Fruit fly (Drosophila melanogaster) whole organism, embryonic: ENCODE measurements around the gene CG31191.

Experiments
- Aef1 ChIP-seq: fragments of 200-800 bp; sonication (Bioruptor generic); IDR thresholded peaks from 3 replicates; pipeline ENCODE4 v1.3.6; 2022; ENCODE audit warnings: missing biosample characterization, missing genetic modification characterization
- Bdp1 ChIP-seq: fragments of 200-800 bp; sonication (Bioruptor generic); optimal IDR thresholded peaks from 3 replicates; lab custom pipeline; 2016; ENCODE audit warnings: missing biosample characterization, missing genetic modification characterization
- CG11504 ChIP-seq: fragments of 200-800 bp; sonication (Bioruptor generic); optimal IDR thresholded peaks from 3 replicates; lab custom pipeline; 2019; ENCODE audit warnings: missing biosample characterization, mild to moderate bottlenecking, missing genetic modification characterization, moderate library complexity
- CG12155 ChIP-seq: fragments of 200-800 bp; sonication (Bioruptor generic); optimal IDR thresholded peaks from 3 replicates; lab custom pipeline; 2016; ENCODE audit warnings: missing biosample characterization, missing genetic modification characterization
- CG13894 ChIP-seq: fragments of 200-800 bp; sonication (Bioruptor generic); optimal IDR thresholded peaks from 3 replicates; lab custom pipeline; 2018; ENCODE audit warnings: missing biosample characterization, mild to moderate bottlenecking, missing genetic modification characterization, moderate library complexity
- CG15601 ChIP-seq: fragments of 200-800 bp; sonication (Bioruptor generic); optimal IDR thresholded peaks from 3 replicates; lab custom pipeline; 2019; ENCODE audit warnings: missing biosample characterization, mild to moderate bottlenecking, missing genetic modification characterization, moderate library complexity
- CG16815 ChIP-seq: fragments of 200-800 bp; sonication (Bioruptor generic); optimal IDR thresholded peaks from 3 replicates; lab custom pipeline; 2017; ENCODE audit warnings: missing biosample characterization, mild to moderate bottlenecking, missing genetic modification characterization
- CG1792 ChIP-seq: fragments of 200-800 bp; sonication (Bioruptor generic); optimal IDR thresholded peaks from 2 replicates; lab custom pipeline; 2016; ENCODE audit warnings: missing biosample characterization, missing genetic modification characterization
- CG18011 ChIP-seq: fragments of 200-800 bp; sonication (Bioruptor generic); optimal IDR thresholded peaks from 2 replicates; lab custom pipeline; 2017; ENCODE audit warnings: missing biosample characterization, missing genetic modification characterization, mild to moderate bottlenecking, moderate library complexity, missing genotype
- CG18262 ChIP-seq: fragments of 200-800 bp; optimal IDR thresholded peaks from 3 replicates; lab custom pipeline; 2019; ENCODE audit warnings: missing biosample characterization, mild to moderate bottlenecking, missing genetic modification characterization, moderate library complexity
- CG31224 ChIP-seq: fragments of 200-800 bp; sonication (Bioruptor generic); IDR thresholded peaks from 2 replicates; pipeline ENCODE4 v1.3.6; 2022; ENCODE audit warnings: missing biosample characterization, missing genetic modification characterization
- CG33213 ChIP-seq: fragments of 200-800 bp; sonication (Bioruptor generic); optimal IDR thresholded peaks from 3 replicates; lab custom pipeline; 2016; ENCODE audit warnings: missing biosample characterization, missing genetic modification characterization
- CG34422 ChIP-seq: fragments of 200-800 bp; sonication (Bioruptor generic); IDR thresholded peaks from 3 replicates; pipeline ENCODE4 v1.3.6; 2022; ENCODE audit warnings: missing biosample characterization, missing genetic modification characterization
- CG6854 ChIP-seq: fragments of 200-800 bp; sonication (Bioruptor generic); optimal IDR thresholded peaks from 3 replicates; lab custom pipeline; 2017; ENCODE audit warnings: missing biosample characterization, mild to moderate bottlenecking, missing genetic modification characterization
- CG7357 ChIP-seq: fragments of 200-800 bp; sonication (Bioruptor generic); IDR thresholded peaks from 3 replicates; pipeline ENCODE4 v1.3.6; 2022; ENCODE audit warnings: missing biosample characterization, missing genetic modification characterization
- CG7745 ChIP-seq: fragments of 200-800 bp; sonication (Bioruptor generic); optimal IDR thresholded peaks from 2 replicates; lab custom pipeline; 2018; ENCODE audit warnings: missing biosample characterization, mild to moderate bottlenecking, missing genetic modification characterization, moderate library complexity
- CG8359 ChIP-seq: fragments of 200-800 bp; sonication (Bioruptor generic); optimal IDR thresholded peaks from 2 replicates; lab custom pipeline; 2017; ENCODE audit warnings: missing biosample characterization, mild to moderate bottlenecking, missing genetic modification characterization, borderline replicate concordance
- Dbx ChIP-seq: fragments of 200-800 bp; sonication (Bioruptor generic); IDR thresholded peaks from 3 replicates; pipeline ENCODE4 v1.3.6; 2022; ENCODE audit warnings: missing biosample characterization, missing genetic modification characterization
- Doc2 ChIP-seq: fragments of 200-800 bp; sonication (Bioruptor generic); IDR thresholded peaks from 2 replicates; pipeline ENCODE4 v1.3.6; 2022; ENCODE audit warnings: missing biosample characterization, missing genetic modification characterization
- Drgx ChIP-seq: fragments of 200-800 bp; sonication (Bioruptor generic); IDR thresholded peaks from 2 replicates; pipeline ENCODE4 v1.3.6; 2022; ENCODE audit warnings: missing biosample characterization, missing genetic modification characterization
- Gsc ChIP-seq: fragments of 200-800 bp; sonication (Bioruptor generic); IDR thresholded peaks from 2 replicates; pipeline ENCODE4 v1.3.6; 2022; ENCODE audit warnings: missing biosample characterization, missing genetic modification characterization
- Hr78 ChIP-seq, 2 experiments: fragments of 200-800 bp in 1 of 2; fragments of >200 bp in 1 of 2; sonication (Bioruptor generic) in 1 of 2; optimal IDR thresholded peaks; 2 replicates each; lab custom pipeline; 2017 to 2019; ENCODE audit warnings: missing biosample characterization in 2 of 2, missing genetic modification characterization in 2 of 2, mild to moderate bottlenecking in 1 of 2, moderate library complexity in 1 of 2
- Max ChIP-seq: fragments of 200-800 bp; sonication (Bioruptor generic); optimal IDR thresholded peaks from 2 replicates; lab custom pipeline; 2016; ENCODE audit warnings: missing biosample characterization, mild to moderate bottlenecking, missing genetic modification characterization
- Opbp ChIP-seq: fragments of 200-800 bp; sonication (Bioruptor generic); IDR thresholded peaks from 3 replicates; pipeline ENCODE4 v1.3.6; 2022; ENCODE audit warnings: missing biosample characterization, missing genetic modification characterization; ENCODE audit not compliant: partially characterized antibody
- Scr ChIP-seq: fragments of 200-800 bp; sonication (Bioruptor generic); IDR thresholded peaks from 2 replicates; pipeline ENCODE4 v1.3.6; 2022; ENCODE audit warnings: missing biosample characterization, missing genetic modification characterization; ENCODE audit not compliant: partially characterized antibody
- Ssrp ChIP-seq: fragments of 200-800 bp; sonication (Bioruptor generic); optimal IDR thresholded peaks from 2 replicates; lab custom pipeline; 2018; ENCODE audit warnings: missing biosample characterization, mild to moderate bottlenecking, missing genetic modification characterization, moderate library complexity
- Trl ChIP-seq, 3 experiments: fragments of >200 bp in 2 of 3; fragments of 200-800 bp in 1 of 3; sonication (Bioruptor generic) in 1 of 3; optimal IDR thresholded peaks; 2 replicates in 1 of 3; 3 replicates in 2 of 3; lab custom pipeline; 2016 to 2017; ENCODE audit warnings: missing biosample characterization in 1 of 3, missing genetic modification characterization in 1 of 3
- abd-A ChIP-seq: fragments of 200-800 bp; sonication (Bioruptor generic); optimal IDR thresholded peaks from 3 replicates; lab custom pipeline; 2019; ENCODE audit warnings: missing biosample characterization, mild to moderate bottlenecking, missing genetic modification characterization, moderate library complexity
- bbx ChIP-seq: fragments of 200-800 bp; sonication (Bioruptor generic); IDR thresholded peaks from 2 replicates; pipeline ENCODE4 v1.3.6; 2022; ENCODE audit warnings: missing biosample characterization, missing genetic modification characterization; ENCODE audit not compliant: partially characterized antibody
- crol ChIP-seq: fragments of 200-800 bp; sonication (Bioruptor generic); IDR thresholded peaks from 2 replicates; pipeline ENCODE4 v1.3.6; 2022; ENCODE audit warnings: missing biosample characterization, missing genetic modification characterization
- dati ChIP-seq: fragments of 200-800 bp; sonication (Bioruptor generic); IDR thresholded peaks from 2 replicates; pipeline ENCODE4 v1.3.6; 2022; ENCODE audit warnings: missing biosample characterization, missing genetic modification characterization
- dm ChIP-seq: fragments of 200-800 bp; sonication (Bioruptor generic); optimal IDR thresholded peaks from 3 replicates; lab custom pipeline; 2016; ENCODE audit warnings: missing biosample characterization, missing genetic modification characterization
- gcm ChIP-seq: fragments of 200-800 bp; sonication (Bioruptor generic); optimal IDR thresholded peaks from 2 replicates; lab custom pipeline; 2019; ENCODE audit warnings: missing biosample characterization, mild to moderate bottlenecking, missing genetic modification characterization, moderate library complexity
- gcm2 ChIP-seq: fragments of 200-800 bp; sonication (Bioruptor generic); optimal IDR thresholded peaks from 2 replicates; lab custom pipeline; 2016; ENCODE audit warnings: missing biosample characterization, missing genetic modification characterization
- gt ChIP-seq: fragments of 200-800 bp; sonication (Bioruptor generic); IDR thresholded peaks from 2 replicates; pipeline ENCODE4 v1.3.6; 2022; ENCODE audit warnings: missing biosample characterization, missing genetic modification characterization
- hkb ChIP-seq, 2 experiments: fragments of 200-800 bp in 1 of 2; fragments of >200 bp in 1 of 2; sonication (Bioruptor generic) in 1 of 2; IDR thresholded peaks in 1 of 2; optimal IDR thresholded peaks in 1 of 2; 2 replicates each; pipeline versions ENCODE4 v1.3.6 to Lab custom; 2017 to 2022; ENCODE audit warnings: missing biosample characterization in 1 of 2, missing genetic modification characterization in 1 of 2
- insv ChIP-seq, 2 experiments: fragments of 200-800 bp; sonication (Bioruptor generic); optimal IDR thresholded peaks; 3 replicates each; lab custom pipeline; 2016 to 2018; ENCODE audit warnings: missing biosample characterization in 2 of 2, missing genetic modification characterization in 2 of 2
- sisA ChIP-seq: fragments of 200-800 bp; sonication (Bioruptor generic); IDR thresholded peaks from 2 replicates; pipeline ENCODE4 v1.3.6; 2022; ENCODE audit warnings: missing biosample characterization, missing genetic modification characterization
- tx ChIP-seq: fragments of 200-800 bp; sonication (Bioruptor generic); optimal IDR thresholded peaks from 2 replicates; lab custom pipeline; 2016; ENCODE audit warnings: missing biosample characterization, missing genetic modification characterization

Gene CG31191

DNA sequence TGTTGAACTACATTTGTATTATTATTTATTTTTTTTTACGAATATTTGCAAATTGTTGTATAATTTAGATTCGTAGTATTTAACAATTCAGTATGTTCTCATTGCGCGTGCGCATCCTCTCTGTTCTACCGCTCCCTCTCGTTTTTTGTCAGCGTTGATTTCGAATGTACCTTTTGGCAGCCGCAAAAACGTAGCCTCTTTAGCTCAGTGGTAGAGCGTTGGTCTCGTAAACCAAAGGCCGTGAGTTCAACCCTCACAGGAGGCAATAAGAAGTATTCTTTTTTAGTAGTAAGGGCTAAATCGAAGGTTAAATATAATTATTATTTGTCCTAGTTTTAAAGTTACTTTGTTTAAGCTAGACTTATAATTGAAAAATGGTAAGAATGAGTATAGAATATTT, 54.8 kb downstream of the CG31191 start (continued):
- TF ChIP-seq bbx: peak; percentile 66
- TF ChIP-seq tx (GFP tag; lab: Kevin White, UChicago): no peak
- no peak for TF ChIP-seq Hr78 (GFP tag; optimal IDR thresholded peaks at IDR 0.05; lab: Kevin White, UChicago)
- no peak for TF ChIP-seq Doc2 (GFP tag; lab: Robert Waterston, UW)
- TF ChIP-seq sisA: no peak
- TF ChIP-seq Aef1 (GFP tag; lab: Robert Waterston, UW): no peak
- peak in 1 of 2 experiments; percentile 15 for TF ChIP-seq Trl (optimal IDR thresholded peaks at IDR 0.05; lab: Kevin White, UChicago)
- TF ChIP-seq Trl (GFP tag; optimal IDR thresholded peaks at IDR 0.05; lab: Kevin White, UChicago): no peak
- no peak for TF ChIP-seq CG11504 (tag; lab: Kevin White, UChicago)
- no peak for TF ChIP-seq dm (GFP tag; lab: Kevin White, UChicago)
- TF ChIP-seq CG18262 (tag; lab: Kevin White, UChicago): no peak
- TF ChIP-seq CG34422 (GFP tag; lab: Robert Waterston, UW): no peak
- no peak for TF ChIP-seq Gsc
- TF ChIP-seq Bdp1 (GFP tag; lab: Kevin White, UChicago): peak; percentile 97
- no peak for TF ChIP-seq CG7357
- no peak for TF ChIP-seq gcm2
- TF ChIP-seq CG16815 (GFP tag; lab: Kevin White, UChicago): no peak
- no peak for TF ChIP-seq gcm (GFP tag; lab: Kevin White, UChicago)
- TF ChIP-seq Drgx (GFP tag; lab: Robert Waterston, UW): no peak

DNA sequence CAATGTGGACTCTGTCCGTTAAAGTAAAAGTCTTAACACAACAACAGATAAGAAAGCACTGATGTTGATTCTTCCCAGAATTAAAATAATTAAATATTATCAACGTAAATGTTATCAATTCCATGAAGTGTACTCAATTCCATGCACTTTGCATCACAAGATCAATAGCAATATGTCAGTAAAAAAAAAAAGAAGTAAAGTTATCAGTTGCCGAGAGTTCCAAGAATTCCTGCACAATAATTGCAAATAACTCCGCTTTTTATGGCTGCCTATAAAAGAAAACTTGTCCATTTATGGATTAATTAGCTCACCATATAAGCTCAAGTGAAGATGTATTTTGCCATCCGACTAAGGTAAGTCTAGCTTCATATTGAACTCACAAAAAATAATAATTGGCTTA, 67.9 kb downstream of the CG31191 start, which contains the start of gene TotZ:
Gene TotZ, plus strand, starts transcription at position 301 of the 400 bp plus-strand sequence.
- TF ChIP-seq CG1792 (GFP tag; lab: Kevin White, UChicago): no peak
- no peak for TF ChIP-seq CG18011
- no peak for TF ChIP-seq hkb (optimal IDR thresholded peaks at IDR 0.05; lab: Kevin White, UChicago)
- no peak for TF ChIP-seq hkb (GFP tag; IDR thresholded peaks at IDR 0.05; lab: Robert Waterston, UW)
- TF ChIP-seq crol (GFP tag; lab: Robert Waterston, UW): no peak

DNA sequence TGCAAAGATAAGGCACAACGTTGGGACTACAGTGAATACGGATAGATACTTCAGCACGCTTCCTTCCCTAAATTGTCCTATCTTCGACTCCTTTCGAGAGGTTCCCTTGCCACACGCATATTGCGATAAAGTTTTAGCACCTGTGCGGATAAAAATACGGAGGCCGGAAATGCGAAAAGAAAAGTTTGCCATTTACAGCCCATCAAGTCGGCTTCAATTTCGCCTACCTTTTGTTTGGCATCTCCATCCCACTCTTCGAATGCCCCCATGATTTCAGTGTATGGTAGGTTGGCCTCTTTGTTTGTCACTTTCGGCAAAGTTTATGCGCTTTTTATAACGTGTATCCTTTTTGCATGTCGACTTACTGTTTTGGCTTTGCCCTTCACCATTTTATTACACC, 68.7 kb downstream of the CG31191 start:
- peak; percentile 52 for TF ChIP-seq abd-A (tag; lab: Kevin White, UChicago)
- peak; percentile 53 for TF ChIP-seq CG13894 (tag; lab: Kevin White, UChicago)
- TF ChIP-seq CG15601 (tag; lab: Kevin White, UChicago): no peak
- TF ChIP-seq, all 482 proteins: peak for 2

DNA sequence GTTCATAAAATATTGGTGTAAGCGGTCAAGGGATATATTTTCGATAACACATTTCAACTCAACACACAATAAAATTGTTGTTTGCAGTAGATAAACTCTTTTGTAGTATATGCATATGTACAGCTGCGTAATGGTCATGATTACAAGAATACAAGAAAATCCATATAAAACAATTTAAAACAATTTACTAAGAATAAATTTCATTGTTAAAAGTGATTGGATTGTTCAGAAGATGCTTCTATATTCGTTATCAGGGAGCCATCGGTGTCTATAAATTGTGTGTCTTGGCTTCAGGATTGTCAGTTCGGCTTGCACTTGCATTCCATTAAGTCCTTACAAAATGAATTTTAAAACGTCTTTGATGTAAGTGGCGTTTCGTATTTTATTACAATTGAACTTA, 71.7 kb downstream of the CG31191 start, which contains the start of gene TotB:
Gene TotB, plus strand, starts transcription at position 301 of the 400 bp plus-strand sequence.
- TF ChIP-seq Ssrp (tag; lab: Kevin White, UChicago) (no peak), gt (GFP tag; lab: Robert Waterston, UW) (no peak), CG12155 (GFP tag; lab: Kevin White, UChicago) (no peak), dati (GFP tag; lab: Robert Waterston, UW) (no peak), Opbp (GFP tag; lab: Robert Waterston, UW) (no peak), Scr (GFP tag; lab: Robert Waterston, UW) (no peak), Dbx (GFP tag; lab: Robert Waterston, UW) (no peak), insv (GFP tag; optimal IDR thresholded peaks at IDR 0.05; lab: Kevin White, UChicago) (no peak), Max (no peak), CG8359 (GFP tag; lab: Kevin White, UChicago) (no peak), CG31224 (GFP tag; lab: Robert Waterston, UW) (no peak), CG33213 (no peak), CG7745 (no peak), CG6854 (GFP tag; lab: Kevin White, UChicago) (no peak)
